Fruit fly (Drosophila melanogaster) whole organism, embryonic: Measurements from ENCODE around the gene CG14913.

Experiments
- Ada2b ChIP-seq: fragments of 200-800 bp; sonication (Bioruptor generic); IDR thresholded peaks from 2 replicates; pipeline ENCODE4 v1.3.6; 2022; ENCODE audit warnings: missing biosample characterization, missing genetic modification characterization
- Atf6 ChIP-seq: fragments of 200-800 bp; sonication (Bioruptor generic); IDR thresholded peaks from 2 replicates; pipeline ENCODE4 v1.3.6; 2022; ENCODE audit warnings: missing biosample characterization, missing genetic modification characterization
- C15 ChIP-seq: fragments of 200-800 bp; sonication (Bioruptor generic); IDR thresholded peaks from 3 replicates; pipeline ENCODE4 v1.3.6; 2022; ENCODE audit warnings: missing biosample characterization, missing genetic modification characterization
- CG10979 ChIP-seq: fragments of 200-800 bp; sonication (Bioruptor generic); optimal IDR thresholded peaks from 2 replicates; lab custom pipeline; 2018; ENCODE audit warnings: missing biosample characterization, mild to moderate bottlenecking, missing genetic modification characterization, moderate library complexity
- CG11696 ChIP-seq: fragments of 200-800 bp; sonication (Bioruptor generic); IDR thresholded peaks from 2 replicates; pipeline ENCODE4 v1.3.6; 2022; ENCODE audit warnings: missing biosample characterization, missing genetic modification characterization
- CG12299 ChIP-seq: fragments of 200-800 bp; sonication (Bioruptor generic); optimal IDR thresholded peaks from 2 replicates; lab custom pipeline; 2018; ENCODE audit warnings: missing biosample characterization, mild to moderate bottlenecking, missing genetic modification characterization
- CG12659 ChIP-seq: fragments of 200-800 bp; sonication (Bioruptor generic); optimal IDR thresholded peaks from 3 replicates; lab custom pipeline; 2017; ENCODE audit warnings: mild to moderate bottlenecking, missing biosample characterization, missing genetic modification reagents, missing genetic modification characterization
- CG13775 ChIP-seq: fragments of 200-800 bp; sonication (Bioruptor generic); optimal IDR thresholded peaks from 3 replicates; lab custom pipeline; 2017; ENCODE audit warnings: missing biosample characterization, mild to moderate bottlenecking, missing genetic modification characterization
- CG14860 ChIP-seq: fragments of 200-800 bp; sonication (Bioruptor generic); IDR thresholded peaks from 3 replicates; pipeline ENCODE4 v1.3.6; 2022; ENCODE audit warnings: missing biosample characterization, missing genetic modification characterization; ENCODE audit not compliant: partially characterized antibody
- CG1832 ChIP-seq: fragments of 200-800 bp; sonication (Bioruptor generic); optimal IDR thresholded peaks from 2 replicates; lab custom pipeline; 2017; ENCODE audit warnings: missing biosample characterization, mild to moderate bottlenecking, missing genetic modification characterization, inconsistent platforms
- CG2129 ChIP-seq: fragments of 200-800 bp; sonication (Bioruptor generic); IDR thresholded peaks from 2 replicates; pipeline ENCODE4 v1.3.6; 2022; ENCODE audit warnings: missing biosample characterization, missing genetic modification characterization; ENCODE audit not compliant: partially characterized antibody
- CG3065 ChIP-seq: fragments of 200-800 bp; sonication (Bioruptor generic); optimal IDR thresholded peaks from 2 replicates; lab custom pipeline; 2016; ENCODE audit warnings: missing biosample characterization, missing genetic modification characterization
- CG31365 ChIP-seq: fragments of 200-800 bp; sonication (Bioruptor generic); optimal IDR thresholded peaks from 2 replicates; lab custom pipeline; 2018; ENCODE audit warnings: missing biosample characterization, mild to moderate bottlenecking, missing genetic modification characterization
- CG32767 ChIP-seq: fragments of 200-800 bp; sonication (Bioruptor generic); IDR thresholded peaks from 2 replicates; pipeline ENCODE4 v1.3.6; 2022; ENCODE audit warnings: missing biosample characterization, missing genetic modification characterization
- CG3838 ChIP-seq: fragments of 200-800 bp; sonication (Bioruptor generic); optimal IDR thresholded peaks from 3 replicates; lab custom pipeline; 2016; ENCODE audit warnings: missing biosample characterization, missing genetic modification characterization
- CG7928 ChIP-seq: fragments of 200-800 bp; sonication (Bioruptor generic); optimal IDR thresholded peaks from 2 replicates; lab custom pipeline; 2017; ENCODE audit warnings: missing biosample characterization, mild to moderate bottlenecking, missing genetic modification characterization
- CG8281 ChIP-seq: fragments of 200-800 bp; sonication (Bioruptor generic); optimal IDR thresholded peaks from 2 replicates; lab custom pipeline; 2018; ENCODE audit warnings: missing biosample characterization, mild to moderate bottlenecking, missing genetic modification characterization, moderate library complexity
- CG8944 ChIP-seq: fragments of 200-800 bp; sonication (Bioruptor generic); optimal IDR thresholded peaks from 3 replicates; lab custom pipeline; 2016; ENCODE audit warnings: missing biosample characterization, missing genetic modification characterization
- CG9609 ChIP-seq: fragments of 200-800 bp; sonication (Bioruptor generic); optimal IDR thresholded peaks from 3 replicates; lab custom pipeline; 2016; ENCODE audit warnings: missing biosample characterization, missing genetic modification characterization
- D ChIP-seq, 2 experiments: fragments of 200-800 bp in 1 of 2; fragments of >200 bp in 1 of 2; sonication (Bioruptor generic) in 1 of 2; optimal IDR thresholded peaks; 2 replicates in 1 of 2; 3 replicates in 1 of 2; lab custom pipeline; 2017; ENCODE audit warnings: mild to moderate bottlenecking in 1 of 2, missing biosample characterization in 1 of 2, missing genetic modification characterization in 1 of 2, missing genetic modification reagents in 1 of 2
- Dref ChIP-seq: fragments of 200-800 bp; sonication (Bioruptor generic); IDR thresholded peaks from 2 replicates; pipeline ENCODE4 v1.3.6; 2022; ENCODE audit warnings: missing biosample characterization, missing genetic modification characterization
- H2.0 ChIP-seq: fragments of 200-800 bp; sonication (Bioruptor generic); IDR thresholded peaks from 2 replicates; pipeline ENCODE4 v1.3.6; 2022; ENCODE audit warnings: missing biosample characterization, missing genetic modification characterization
- Hmx ChIP-seq: fragments of 200-800 bp; sonication (Bioruptor generic); optimal IDR thresholded peaks from 2 replicates; lab custom pipeline; 2016; ENCODE audit warnings: missing biosample characterization, missing genetic modification characterization
- Hr3 ChIP-seq: fragments of 200-800 bp; sonication (Bioruptor generic); optimal IDR thresholded peaks from 3 replicates; lab custom pipeline; 2016; ENCODE audit warnings: missing biosample characterization, missing genetic modification characterization
- Hsf ChIP-seq: fragments of 200-800 bp; sonication (Bioruptor generic); optimal IDR thresholded peaks from 3 replicates; lab custom pipeline; 2016; ENCODE audit warnings: missing biosample characterization, missing genetic modification characterization
- Lim3 ChIP-seq: fragments of 200-800 bp; sonication (Bioruptor generic); IDR thresholded peaks from 2 replicates; pipeline ENCODE4 v1.3.6; 2022; ENCODE audit warnings: missing biosample characterization, missing genetic modification characterization
- NK7.1 ChIP-seq: fragments of 200-800 bp; sonication (Bioruptor generic); optimal IDR thresholded peaks from 3 replicates; lab custom pipeline; 2016; ENCODE audit warnings: missing biosample characterization, missing genetic modification characterization
- NfI ChIP-seq: fragments of 200-800 bp; sonication (Bioruptor generic); optimal IDR thresholded peaks from 3 replicates; lab custom pipeline; 2018; ENCODE audit warnings: missing biosample characterization, mild to moderate bottlenecking, missing genetic modification characterization, moderate library complexity
- Opbp ChIP-seq: fragments of 200-800 bp; sonication (Bioruptor generic); IDR thresholded peaks from 3 replicates; pipeline ENCODE4 v1.3.6; 2022; ENCODE audit warnings: missing biosample characterization, missing genetic modification characterization; ENCODE audit not compliant: partially characterized antibody
- Pdp1 ChIP-seq, 2 experiments: fragments of 200-800 bp; sonication (Bioruptor generic); optimal IDR thresholded peaks; 3 replicates each; lab custom pipeline; 2016; ENCODE audit warnings: missing biosample characterization in 2 of 2, missing genetic modification characterization in 2 of 2, mild to moderate bottlenecking in 1 of 2, moderate library complexity in 1 of 2
- Tbp ChIP-seq: fragments of >200 bp; optimal IDR thresholded peaks from 2 replicates; lab custom pipeline; 2018; ENCODE audit warnings: missing biosample characterization, missing genetic modification characterization
- ab ChIP-seq: fragments of 200-800 bp; sonication (Bioruptor generic); optimal IDR thresholded peaks from 2 replicates; lab custom pipeline; 2016; ENCODE audit warnings: missing biosample characterization, missing genetic modification characterization
- cwo ChIP-seq: fragments of 200-800 bp; sonication (Bioruptor generic); optimal IDR thresholded peaks from 3 replicates; lab custom pipeline; 2017; ENCODE audit warnings: missing biosample characterization, missing genetic modification characterization, mild to moderate bottlenecking, moderate library complexity, missing genetic modification reagents
- dm ChIP-seq: fragments of 200-800 bp; sonication (Bioruptor generic); optimal IDR thresholded peaks from 3 replicates; lab custom pipeline; 2016; ENCODE audit warnings: missing biosample characterization, missing genetic modification characterization
- emc ChIP-seq: fragments of 200-800 bp; sonication (Bioruptor generic); optimal IDR thresholded peaks from 2 replicates; lab custom pipeline; 2016; ENCODE audit warnings: missing biosample characterization, missing genetic modification characterization
- ems ChIP-seq: fragments of 200-800 bp; sonication (Bioruptor generic); optimal IDR thresholded peaks from 3 replicates; lab custom pipeline; 2016; ENCODE audit warnings: missing biosample characterization, missing genetic modification characterization
- grn ChIP-seq: fragments of 200-800 bp; sonication (Bioruptor generic); optimal IDR thresholded peaks from 3 replicates; lab custom pipeline; 2017; ENCODE audit warnings: missing biosample characterization, missing genetic modification characterization
- hb ChIP-seq: fragments of 200-800 bp; sonication (Bioruptor generic); IDR thresholded peaks from 3 replicates; pipeline ENCODE4 v1.3.6; 2022; ENCODE audit warnings: missing biosample characterization, missing genetic modification characterization; ENCODE audit not compliant: partially characterized antibody
- hbn ChIP-seq: fragments of 200-800 bp; sonication (Bioruptor generic); IDR thresholded peaks from 2 replicates; pipeline ENCODE4 v1.3.6; 2022; ENCODE audit warnings: missing biosample characterization, missing genetic modification characterization; ENCODE audit not compliant: partially characterized antibody
- peb ChIP-seq: fragments of 200-800 bp; sonication (Bioruptor generic); IDR thresholded peaks from 2 replicates; pipeline ENCODE4 v1.3.6; 2022; ENCODE audit warnings: missing biosample characterization, missing genetic modification characterization
- schlank ChIP-seq: fragments of 200-800 bp; sonication (Bioruptor generic); optimal IDR thresholded peaks from 2 replicates; lab custom pipeline; 2018; ENCODE audit warnings: missing biosample characterization, mild to moderate bottlenecking, missing genetic modification characterization
- sisA ChIP-seq: fragments of 200-800 bp; sonication (Bioruptor generic); IDR thresholded peaks from 2 replicates; pipeline ENCODE4 v1.3.6; 2022; ENCODE audit warnings: missing biosample characterization, missing genetic modification characterization
- sna ChIP-seq: fragments of 200-800 bp; sonication (Bioruptor generic); IDR thresholded peaks from 2 replicates; pipeline ENCODE4 v1.3.6; 2022; ENCODE audit warnings: missing biosample characterization, missing genetic modification characterization; ENCODE audit not compliant: partially characterized antibody
- unpg ChIP-seq: fragments of 200-800 bp; sonication (Bioruptor generic); optimal IDR thresholded peaks from 3 replicates; lab custom pipeline; 2018; ENCODE audit warnings: missing biosample characterization, mild to moderate bottlenecking, missing genetic modification characterization, moderate library complexity

CG14913 gene

dm6 chr2L:11057333-11058110 is 40.7 kb downstream of the CG14913 start (continued):
- TF ChIP-seq D (optimal IDR thresholded peaks at IDR 0.05; lab: Kevin White, UChicago) (no peak), D (GFP tag; optimal IDR thresholded peaks at IDR 0.05; lab: Kevin White, UChicago) (peak; percentile 75), Dref (GFP tag; lab: Robert Waterston, UW) (no peak), sisA (peak; percentile 69), CG14860 (no peak), CG31365 (no peak), Pdp1 (GFP tag; optimal IDR thresholded peaks at IDR 0.05; lab: Kevin White, UChicago) (peak; percentile 72 to 79), C15 (no peak), ems (GFP tag; lab: Kevin White, UChicago) (peak; percentile 42), ab (GFP tag; lab: Kevin White, UChicago) (peak; percentile 72), CG2129 (GFP tag; lab: Robert Waterston, UW) (no peak), peb (peak; percentile 43), CG12659 (GFP tag; lab: Kevin White, UChicago) (peak; percentile 81), unpg (peak; percentile 80), CG12299 (tag; lab: Kevin White, UChicago) (peak; percentile 55), Hr3 (GFP tag; lab: Kevin White, UChicago) (peak; percentile 79), CG3065 (GFP tag; lab: Kevin White, UChicago) (peak; percentile 13), H2.0 (GFP tag; lab: Robert Waterston, UW) (peak; percentile 84), Atf6 (peak; percentile 57), dm (GFP tag; lab: Kevin White, UChicago) (peak; percentile 49), CG3838 (GFP tag; lab: Kevin White, UChicago) (no peak), CG32767 (GFP tag; lab: Robert Waterston, UW) (peak; percentile 73; the same call in 1 of the 2 replicates), NK7.1 (GFP tag; lab: Kevin White, UChicago) (no peak), cwo (GFP tag; lab: Kevin White, UChicago) (peak; percentile 20), CG1832 (no peak), hb (GFP tag; lab: Robert Waterston, UW) (no peak), CG7928 (GFP tag; lab: Kevin White, UChicago) (no peak), CG8281 (tag; lab: Kevin White, UChicago) (peak; percentile 45), hbn (GFP tag; lab: Robert Waterston, UW) (no peak), CG8944 (GFP tag; lab: Kevin White, UChicago) (peak; percentile 41), CG13775 (peak; percentile 71), Lim3 (peak; percentile 32; the same call in 1 of the 2 replicates), sna (GFP tag; lab: Robert Waterston, UW) (no peak), Hsf (GFP tag; lab: Kevin White, UChicago) (peak; percentile 81), CG9609 (GFP tag; lab: Kevin White, UChicago) (peak; percentile 40), CG11696 (GFP tag; lab: Robert Waterston, UW) (no peak; the same call in 1 of the 2 replicates), emc (no peak), Hmx (GFP tag; lab: Kevin White, UChicago) (no peak), CG10979 (tag; lab: Kevin White, UChicago) (peak; percentile 90), Tbp (GFP tag; lab: Kevin White, UChicago) (no peak), Opbp (GFP tag; lab: Robert Waterston, UW) (no peak), Ada2b (GFP tag; lab: Robert Waterston, UW) (peak; percentile 64), grn (GFP tag; lab: Kevin White, UChicago) (peak; percentile 94), schlank (tag; lab: Kevin White, UChicago) (peak; percentile 46), NfI (peak; percentile 79)
